Worm (Caenorhabditis elegans): ENCODE measurements around the gene nkat-3.

DNA sequence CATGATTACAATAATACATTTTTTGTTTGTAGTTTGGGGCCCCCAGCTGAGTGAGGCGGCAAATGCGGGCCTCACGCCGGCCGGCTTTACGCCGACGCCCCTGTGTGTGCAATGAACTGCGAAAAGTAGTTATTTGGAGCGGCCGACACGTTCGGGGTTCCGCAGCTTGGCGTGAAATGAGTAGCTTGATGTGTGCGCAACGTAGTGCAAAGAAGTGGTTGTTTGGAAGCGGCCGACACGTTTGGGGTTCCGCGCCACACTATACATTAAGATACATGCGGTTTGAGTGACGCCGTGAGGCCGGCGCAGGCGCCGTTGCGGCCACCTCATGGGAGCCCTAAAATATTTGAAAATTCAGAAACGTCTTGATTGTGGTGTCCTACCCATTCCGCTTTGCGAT, 27.1 kb downstream of the nkat-3 start:
- TF ChIP-seq ztf-23 (GFP tag; IDR thresholded peaks at IDR 0.05) (no peak), med-1 (GFP tag; optimal IDR thresholded peaks at IDR 0.05; ENCODE audit: insufficient read depth) (no peak)

All from whole organism, midembryonic.